Worm (Caenorhabditis elegans) whole organism, young adult: ENCODE data around the gene sna-2.

ENCODE experiments used
- C06A6.2 ChIP-seq: fragments of 200-800 bp; sonication (Bioruptor generic); conservative IDR thresholded peaks from 2 replicates; pipeline ENCODE4 v1.3.6; 2022; ENCODE audit warnings: missing genetic modification characterization, missing compliant biosample characterization
- C17E4.6 ChIP-seq: fragments of 200-800 bp; sonication (Bioruptor generic); IDR thresholded peaks from 2 replicates; pipeline ENCODE4 v1.3.6; 2022; ENCODE audit warnings: missing genetic modification reagents, missing genetic modification characterization, missing compliant biosample characterization
- F23B12.7 ChIP-seq: sonication (generic microtip); optimal IDR thresholded peaks from 2 replicates; lab custom pipeline; 2017; ENCODE audit warnings: missing genetic modification characterization, mild to moderate bottlenecking, missing compliant biosample characterization, antibody characterized with exemption, moderate library complexity; ENCODE audit not compliant: insufficient read depth
- atf-7 ChIP-seq: sonication (generic microtip); optimal IDR thresholded peaks from 2 replicates; lab custom pipeline; 2017; ENCODE audit warnings: mild to moderate bottlenecking, missing genetic modification characterization, missing compliant biosample characterization
- dpl-1 ChIP-seq: fragments of 150-350 bp; optimal IDR thresholded peaks from 2 replicates; lab custom pipeline; 2014; ENCODE audit warnings: missing biosample characterization, missing genetic modification reagents, missing genetic modification characterization
- lag-1 ChIP-seq: fragments of 200-800 bp; sonication (Bioruptor generic); IDR thresholded peaks from 2 replicates; pipeline ENCODE4 v1.3.6; 2022; ENCODE audit warnings: missing genetic modification reagents, missing genetic modification characterization, missing compliant biosample characterization
- lin-40 ChIP-seq: sonication (generic microtip); optimal IDR thresholded peaks from 2 replicates; lab custom pipeline; 2016; ENCODE audit warnings: missing genetic modification characterization, mild to moderate bottlenecking, missing compliant biosample characterization, missing genotype, missing genetic modification reagents
- nfyb-1 ChIP-seq: fragments of 200-800 bp; sonication (Bioruptor generic); IDR thresholded peaks from 2 replicates; pipeline ENCODE4 v1.3.6; 2022; ENCODE audit warnings: missing genetic modification reagents, missing genetic modification characterization, missing compliant biosample characterization
- nhr-80 ChIP-seq: sonication (generic microtip); optimal IDR thresholded peaks from 2 replicates; lab custom pipeline; 2016; ENCODE audit warnings: missing genetic modification characterization, missing compliant biosample characterization
- pbrm-1 ChIP-seq: fragments of 200-800 bp; sonication (Bioruptor generic); IDR thresholded peaks from 2 replicates; pipeline ENCODE4 v1.3.6; 2022; ENCODE audit warnings: missing genetic modification reagents, missing genetic modification characterization, missing compliant biosample characterization
- pha-4 ChIP-seq: fragments of 150-350 bp; sonication (generic microtip); optimal IDR thresholded peaks from 2 replicates; lab custom pipeline; 2014; ENCODE audit warnings: missing biosample characterization, missing genetic modification reagents, missing genetic modification characterization
- rpc-1 ChIP-seq, 2 experiments: fragments of 150-350 bp in 1 of 2; sonication (generic microtip) in 1 of 2; optimal IDR thresholded peaks; 2 replicates each; lab custom pipeline; 2014 to 2018; ENCODE audit warnings: missing biosample characterization in 1 of 2, missing genetic modification characterization in 1 of 2, missing genetic modification reagents in 1 of 2, missing genotype in 1 of 2
- unc-62 ChIP-seq: fragments of 150-350 bp; optimal IDR thresholded peaks from 2 replicates; lab custom pipeline; 2014; ENCODE audit warnings: missing biosample characterization, missing genetic modification reagents, missing genetic modification characterization
- ztf-6 ChIP-seq: fragments of 200-800 bp; sonication (Bioruptor generic); IDR thresholded peaks from 2 replicates; pipeline ENCODE4 v1.3.6; 2022; ENCODE audit warnings: missing genetic modification reagents, missing genetic modification characterization, missing compliant biosample characterization

ce11 chrIV:9777535-9777934, at the start of gene sna-2:
- no peak for TF ChIP-seq lin-40 (tag; lab: Kevin White, UChicago)
- TF ChIP-seq nhr-80 (tag; lab: Kevin White, UChicago): no peak
- no peak for TF ChIP-seq pbrm-1
- no peak for TF ChIP-seq ztf-6
- no peak for TF ChIP-seq nfyb-1 (GFP tag; lab: Robert Waterston, UW)
- TF ChIP-seq dpl-1 (GFP tag; lab: Kevin White, UChicago): peak; percentile 60
- no peak for TF ChIP-seq pha-4 (tag; lab: Kevin White, UChicago)
- TF ChIP-seq atf-7 (tag; lab: Kevin White, UChicago): no peak
- no peak for TF ChIP-seq F23B12.7 (tag; lab: Kevin White, UChicago)
- TF ChIP-seq unc-62 (GFP tag; lab: Kevin White, UChicago): no peak
- no peak for TF ChIP-seq C06A6.2 (GFP tag; lab: Robert Waterston, UW)
- no peak for TF ChIP-seq lag-1 (GFP tag; lab: Robert Waterston, UW)
- TF ChIP-seq rpc-1 (optimal IDR thresholded peaks at IDR 0.05; lab: Kevin White, UChicago): no peak
- no peak for TF ChIP-seq rpc-1 (tag; optimal IDR thresholded peaks at IDR 0.05; lab: Kevin White, UChicago)
- no peak for TF ChIP-seq C17E4.6 (GFP tag; lab: Robert Waterston, UW)
